Fruit fly (Drosophila melanogaster) whole organism, embryonic: Measurements from ENCODE around the gene kirre.

ENCODE experiments used
- C15 ChIP-seq: fragments of 200-800 bp; sonication (Bioruptor generic); IDR thresholded peaks from 3 replicates; pipeline ENCODE4 v1.3.6; 2022; ENCODE audit warnings: missing biosample characterization, missing genetic modification characterization
- CG10543 ChIP-seq: fragments of 200-800 bp; sonication (Bioruptor generic); optimal IDR thresholded peaks from 3 replicates; lab custom pipeline; 2017; ENCODE audit warnings: missing biosample characterization, mild to moderate bottlenecking, missing genetic modification characterization, moderate library complexity
- CG11093 ChIP-seq: fragments of 200-800 bp; sonication (Bioruptor generic); IDR thresholded peaks from 3 replicates; pipeline ENCODE4 v1.3.6; 2022; ENCODE audit warnings: missing biosample characterization, missing genetic modification characterization
- CG11695 ChIP-seq: fragments of 200-800 bp; sonication (Bioruptor generic); IDR thresholded peaks from 3 replicates; pipeline ENCODE4 v1.3.6; 2022; ENCODE audit warnings: missing biosample characterization, missing genetic modification characterization
- CG12659 ChIP-seq: fragments of 200-800 bp; sonication (Bioruptor generic); optimal IDR thresholded peaks from 3 replicates; lab custom pipeline; 2017; ENCODE audit warnings: mild to moderate bottlenecking, missing biosample characterization, missing genetic modification reagents, missing genetic modification characterization
- CG12744 ChIP-seq: fragments of 200-800 bp; sonication (Bioruptor generic); optimal IDR thresholded peaks from 2 replicates; lab custom pipeline; 2016; ENCODE audit warnings: missing biosample characterization, missing genetic modification characterization
- CG14965 ChIP-seq: fragments of 200-800 bp; sonication (Bioruptor generic); optimal IDR thresholded peaks from 2 replicates; lab custom pipeline; 2016; ENCODE audit warnings: missing biosample characterization, missing genetic modification characterization, borderline replicate concordance
- CG15269 ChIP-seq: fragments of 200-800 bp; sonication (Bioruptor generic); optimal IDR thresholded peaks from 2 replicates; lab custom pipeline; 2018; ENCODE audit warnings: missing biosample characterization, mild to moderate bottlenecking, missing genetic modification characterization, moderate library complexity
- CG16863 ChIP-seq: fragments of 200-800 bp; sonication (Bioruptor generic); optimal IDR thresholded peaks from 3 replicates; lab custom pipeline; 2016; ENCODE audit warnings: missing biosample characterization, missing genetic modification characterization
- CG2120 ChIP-seq: fragments of 200-800 bp; sonication (Bioruptor generic); optimal IDR thresholded peaks from 3 replicates; lab custom pipeline; 2016; ENCODE audit warnings: missing biosample characterization, missing genetic modification characterization
- CG2712 ChIP-seq: fragments of 200-800 bp; optimal IDR thresholded peaks from 3 replicates; lab custom pipeline; 2019; ENCODE audit warnings: missing biosample characterization, mild to moderate bottlenecking, missing genetic modification characterization, moderate library complexity
- CG3065 ChIP-seq: fragments of 200-800 bp; sonication (Bioruptor generic); optimal IDR thresholded peaks from 2 replicates; lab custom pipeline; 2016; ENCODE audit warnings: missing biosample characterization, missing genetic modification characterization
- CG3407 ChIP-seq: fragments of 200-800 bp; sonication (Bioruptor generic); optimal IDR thresholded peaks from 2 replicates; lab custom pipeline; 2018; ENCODE audit warnings: missing biosample characterization, mild to moderate bottlenecking, missing genetic modification characterization
- CG34376 ChIP-seq: fragments of 200-800 bp; sonication (Bioruptor generic); optimal IDR thresholded peaks from 2 replicates; lab custom pipeline; 2018; ENCODE audit warnings: missing biosample characterization, mild to moderate bottlenecking, missing genetic modification characterization
- CG3847 ChIP-seq: fragments of 200-800 bp; sonication (Bioruptor generic); IDR thresholded peaks from 2 replicates; pipeline ENCODE4 v1.3.6; 2022; ENCODE audit warnings: missing biosample characterization, missing genetic modification characterization
- CG3995 ChIP-seq: fragments of 200-800 bp; sonication (Bioruptor generic); optimal IDR thresholded peaks from 3 replicates; lab custom pipeline; 2016; ENCODE audit warnings: missing biosample characterization, missing genetic modification characterization
- CG6654 ChIP-seq: fragments of 200-800 bp; sonication (Bioruptor generic); optimal IDR thresholded peaks from 2 replicates; lab custom pipeline; 2017; ENCODE audit warnings: missing biosample characterization, mild to moderate bottlenecking, missing genetic modification characterization
- CG7271 ChIP-seq: fragments of 200-800 bp; sonication (Bioruptor generic); optimal IDR thresholded peaks from 2 replicates; lab custom pipeline; 2018; ENCODE audit warnings: missing biosample characterization, mild to moderate bottlenecking, missing genetic modification characterization, moderate library complexity
- CG9817 ChIP-seq: fragments of 200-800 bp; sonication (Bioruptor generic); optimal IDR thresholded peaks from 2 replicates; lab custom pipeline; 2018; ENCODE audit warnings: missing biosample characterization, mild to moderate bottlenecking, missing genetic modification characterization, moderate library complexity
- CG9876 ChIP-seq: fragments of 200-800 bp; sonication (Bioruptor generic); optimal IDR thresholded peaks from 2 replicates; lab custom pipeline; 2016; ENCODE audit warnings: missing biosample characterization, missing genetic modification characterization
- Chrac-16 ChIP-seq: fragments of 200-800 bp; sonication (Bioruptor generic); optimal IDR thresholded peaks from 3 replicates; lab custom pipeline; 2016; ENCODE audit warnings: missing biosample characterization, missing genetic modification characterization
- Dfd ChIP-seq, 2 experiments: fragments of >200 bp; optimal IDR thresholded peaks; 2 replicates each; lab custom pipeline; 2017; ENCODE audit warnings: missing biosample characterization in 2 of 2, missing genetic modification characterization in 2 of 2
- GATAe ChIP-seq: fragments of 200-800 bp; sonication (Bioruptor generic); conservative IDR thresholded peaks from 2 replicates; pipeline ENCODE4 v1.3.6; 2022; ENCODE audit warnings: missing biosample characterization, missing genetic modification characterization
- Gug ChIP-seq: fragments of 200-800 bp; sonication (Bioruptor generic); IDR thresholded peaks from 4 replicates; pipeline ENCODE4 v1.3.6; 2022; ENCODE audit warnings: missing biosample characterization, missing genetic modification characterization
- Hey ChIP-seq: fragments of 200-800 bp; sonication (Bioruptor generic); optimal IDR thresholded peaks from 3 replicates; lab custom pipeline; 2018; ENCODE audit warnings: missing biosample characterization, mild to moderate bottlenecking, missing genetic modification characterization
- Ravus ChIP-seq: fragments of 200-800 bp; sonication (Bioruptor generic); IDR thresholded peaks from 2 replicates; pipeline ENCODE4 v1.3.6; 2022; ENCODE audit warnings: missing biosample characterization, missing genetic modification characterization
- Rfx ChIP-seq: fragments of 200-800 bp; sonication (Bioruptor generic); IDR thresholded peaks from 2 replicates; pipeline ENCODE4 v1.3.6; 2022; ENCODE audit warnings: missing biosample characterization, missing genetic modification characterization
- Six4 ChIP-seq: fragments of 200-800 bp; sonication (Bioruptor generic); optimal IDR thresholded peaks from 2 replicates; lab custom pipeline; 2016; ENCODE audit warnings: missing biosample characterization, missing genetic modification characterization
- Sry-δ ChIP-seq: fragments of 200-800 bp; sonication (Bioruptor generic); optimal IDR thresholded peaks from 2 replicates; lab custom pipeline; 2016; ENCODE audit warnings: missing biosample characterization, missing genetic modification characterization
- Tbp ChIP-seq: fragments of >200 bp; optimal IDR thresholded peaks from 2 replicates; lab custom pipeline; 2018; ENCODE audit warnings: missing biosample characterization, missing genetic modification characterization
- Trl ChIP-seq, 3 experiments: fragments of >200 bp in 2 of 3; fragments of 200-800 bp in 1 of 3; sonication (Bioruptor generic) in 1 of 3; optimal IDR thresholded peaks; 2 replicates in 1 of 3; 3 replicates in 2 of 3; lab custom pipeline; 2016 to 2017; ENCODE audit warnings: missing biosample characterization in 1 of 3, missing genetic modification characterization in 1 of 3
- ac ChIP-seq: fragments of 200-800 bp; sonication (Bioruptor generic); optimal IDR thresholded peaks from 3 replicates; lab custom pipeline; 2017; ENCODE audit warnings: missing biosample characterization, mild to moderate bottlenecking, missing genetic modification characterization
- da ChIP-seq: fragments of 200-800 bp; sonication (Bioruptor generic); optimal IDR thresholded peaks from 2 replicates; lab custom pipeline; 2016; ENCODE audit warnings: missing biosample characterization, missing genetic modification characterization
- ewg ChIP-seq: fragments of 200-800 bp; sonication (Bioruptor generic); optimal IDR thresholded peaks from 3 replicates; lab custom pipeline; 2017; ENCODE audit warnings: mild to moderate bottlenecking, missing biosample characterization, missing genetic modification reagents, missing genetic modification characterization
- exex ChIP-seq: fragments of 200-800 bp; sonication (Bioruptor generic); optimal IDR thresholded peaks from 4 replicates; lab custom pipeline; 2018; ENCODE audit warnings: missing biosample characterization, mild to moderate bottlenecking, missing genetic modification characterization, moderate library complexity
- grau ChIP-seq: fragments of 200-800 bp; optimal IDR thresholded peaks from 3 replicates; lab custom pipeline; 2019; ENCODE audit warnings: missing biosample characterization, mild to moderate bottlenecking, missing genetic modification characterization, moderate library complexity
- hkb ChIP-seq, 2 experiments: fragments of 200-800 bp in 1 of 2; fragments of >200 bp in 1 of 2; sonication (Bioruptor generic) in 1 of 2; IDR thresholded peaks in 1 of 2; optimal IDR thresholded peaks in 1 of 2; 2 replicates each; pipeline versions ENCODE4 v1.3.6 to Lab custom; 2017 to 2022; ENCODE audit warnings: missing biosample characterization in 1 of 2, missing genetic modification characterization in 1 of 2
- lab ChIP-seq: fragments of 200-800 bp; sonication (Bioruptor generic); optimal IDR thresholded peaks from 3 replicates; lab custom pipeline; 2017; ENCODE audit warnings: missing biosample characterization, missing genetic modification characterization, mild to moderate bottlenecking, moderate library complexity, missing genetic modification reagents
- mirr ChIP-seq: fragments of 200-800 bp; sonication (Bioruptor generic); optimal IDR thresholded peaks from 3 replicates; lab custom pipeline; 2018; ENCODE audit warnings: missing biosample characterization, mild to moderate bottlenecking, missing genetic modification characterization
- pan ChIP-seq, 4 experiments: fragments of >200 bp in 3 of 4; fragments of 200-800 bp in 1 of 4; sonication (Bioruptor generic) in 1 of 4; optimal IDR thresholded peaks in 3 of 4; IDR thresholded peaks in 1 of 4; 2 replicates each; pipeline versions ENCODE4 v1.3.6 to Lab custom; 2017 to 2022; ENCODE audit warnings: missing biosample characterization in 2 of 4, missing genetic modification characterization in 2 of 4, mixed read lengths in 1 of 4
- sd ChIP-seq: fragments of 200-800 bp; sonication (Bioruptor generic); optimal IDR thresholded peaks from 3 replicates; lab custom pipeline; 2018; ENCODE audit warnings: missing biosample characterization, mild to moderate bottlenecking, missing genetic modification characterization, moderate library complexity
- slbo ChIP-seq: fragments of 200-800 bp; sonication (Bioruptor generic); IDR thresholded peaks from 2 replicates; pipeline ENCODE4 v1.3.6; 2022; ENCODE audit warnings: missing biosample characterization, missing genetic modification characterization
- slp2 ChIP-seq: fragments of 200-800 bp; sonication (Bioruptor generic); optimal IDR thresholded peaks from 2 replicates; lab custom pipeline; 2016; ENCODE audit warnings: missing biosample characterization, missing genetic modification characterization
- stc ChIP-seq: fragments of 200-800 bp; sonication (Bioruptor generic); IDR thresholded peaks from 2 replicates; pipeline ENCODE4 v1.3.6; 2022; ENCODE audit warnings: missing biosample characterization, missing genetic modification characterization
- sug ChIP-seq: fragments of 200-800 bp; optimal IDR thresholded peaks from 2 replicates; lab custom pipeline; 2019; ENCODE audit warnings: missing biosample characterization, mild to moderate bottlenecking, missing genetic modification characterization, moderate library complexity
- tio ChIP-seq: fragments of 200-800 bp; sonication (Bioruptor generic); optimal IDR thresholded peaks from 2 replicates; lab custom pipeline; 2017; ENCODE audit warnings: missing biosample characterization, missing genetic modification characterization, inconsistent platforms
- tup ChIP-seq: fragments of 200-800 bp; sonication (Bioruptor generic); optimal IDR thresholded peaks from 2 replicates; lab custom pipeline; 2016; ENCODE audit warnings: missing biosample characterization, mild to moderate bottlenecking, missing genetic modification characterization, moderate library complexity
- yki ChIP-seq: fragments of >200 bp; optimal IDR thresholded peaks from 3 replicates; lab custom pipeline; 2018
- zfh2 ChIP-seq: fragments of 200-800 bp; sonication (Bioruptor generic); optimal IDR thresholded peaks from 2 replicates; lab custom pipeline; 2016; ENCODE audit warnings: missing biosample characterization, missing genetic modification characterization

The kirre gene

dm6 chrX:2787267-2787666, 47.1 kb downstream of the kirre start (continued):
- TF ChIP-seq CG3407 (peak; percentile 70), CG2120 (GFP tag; lab: Kevin White, UChicago) (peak; percentile 84), CG7271 (tag; lab: Kevin White, UChicago) (no peak), CG11695 (GFP tag; lab: Robert Waterston, UW) (peak; percentile 93), C15 (GFP tag; lab: Robert Waterston, UW) (no peak; the same call in 2 of the 3 replicates), grau (peak; percentile 89), CG9817 (tag; lab: Kevin White, UChicago) (peak; percentile 76), ewg (GFP tag; lab: Kevin White, UChicago) (peak; percentile 82), Six4 (GFP tag; lab: Kevin White, UChicago) (peak; percentile 80), CG14965 (GFP tag; lab: Kevin White, UChicago) (no peak), CG11093 (GFP tag; lab: Robert Waterston, UW) (peak; percentile 79; the same call in 2 of the 3 replicates), Tbp (GFP tag; lab: Kevin White, UChicago) (no peak), CG12744 (GFP tag; lab: Kevin White, UChicago) (peak; percentile 56), CG3995 (GFP tag; lab: Kevin White, UChicago) (peak; percentile 42), slp2 (GFP tag; lab: Kevin White, UChicago) (peak; percentile 46), tio (GFP tag; lab: Kevin White, UChicago) (peak; percentile 80), Gug (GFP tag; lab: Robert Waterston, UW) (peak; percentile 72), hkb (optimal IDR thresholded peaks at IDR 0.05; lab: Kevin White, UChicago) (no peak), hkb (GFP tag; IDR thresholded peaks at IDR 0.05; lab: Robert Waterston, UW) (peak; percentile 89), CG16863 (GFP tag; lab: Kevin White, UChicago) (peak; percentile 78), Trl (optimal IDR thresholded peaks at IDR 0.05; lab: Kevin White, UChicago) (no peak), Trl (GFP tag; optimal IDR thresholded peaks at IDR 0.05; lab: Kevin White, UChicago) (peak; percentile 65), stc (GFP tag; lab: Robert Waterston, UW) (peak; percentile 84), CG15269 (tag; lab: Kevin White, UChicago) (peak; percentile 92), CG6654 (GFP tag; lab: Kevin White, UChicago) (peak; percentile 67), CG9876 (GFP tag; lab: Kevin White, UChicago) (no peak), tup (GFP tag; lab: Kevin White, UChicago) (no peak), slbo (GFP tag; lab: Robert Waterston, UW) (peak; percentile 81), Sry-δ (GFP tag; lab: Kevin White, UChicago) (peak; percentile 27), Ravus (GFP tag; lab: Robert Waterston, UW) (peak; percentile 32; the same call in 1 of the 2 replicates), da (GFP tag; lab: Kevin White, UChicago) (peak; percentile 9), CG12659 (GFP tag; lab: Kevin White, UChicago) (peak; percentile 90), CG2712 (tag; lab: Kevin White, UChicago) (peak; percentile 86), CG3847 (GFP tag; lab: Robert Waterston, UW) (peak; percentile 78), yki (lab: Kevin White, UChicago) (no peak), CG3065 (GFP tag; lab: Kevin White, UChicago) (no peak)
- TF ChIP-seq, all 482 proteins: peak for 370

- TF ChIP-seq GATAe (GFP tag; lab: Robert Waterston, UW), result peak; percentile 45; the same call in 1 of the 2 replicates
- TF ChIP-seq Dfd (GFP tag; optimal IDR thresholded peaks at IDR 0.05; lab: Kevin White, UChicago), result no peak
- TF ChIP-seq Rfx, result 0 out of 2 replicates have a peak, but pooled peaks have one; percentile 4
- TF ChIP-seq exex, result peak; percentile 95
- TF ChIP-seq Chrac-16 (GFP tag; lab: Kevin White, UChicago), result no peak
- peak; percentile 50 for TF ChIP-seq Hey
- TF ChIP-seq CG34376 (GFP tag; lab: Kevin White, UChicago), result peak; percentile 54
- no peak for TF ChIP-seq pan (optimal IDR thresholded peaks at IDR 0.05; lab: Kevin White, UChicago)
- TF ChIP-seq pan (GFP tag; optimal IDR thresholded peaks at IDR 0.05 in 1 of 2, IDR thresholded peaks at IDR 0.05 in 1 of 2), result no peak
- peak; percentile 86 for TF ChIP-seq mirr (GFP tag; lab: Kevin White, UChicago)
- TF ChIP-seq ac (GFP tag; lab: Kevin White, UChicago), result no peak
- TF ChIP-seq lab (GFP tag; lab: Kevin White, UChicago), result peak; percentile 9
- no peak for TF ChIP-seq zfh2
- TF ChIP-seq sd (tag; lab: Kevin White, UChicago), result peak; percentile 66
- TF ChIP-seq CG10543, result peak; percentile 21
- peak; percentile 26 for TF ChIP-seq sug
- TF ChIP-seq, all 482 proteins: peak for 10
These were observed 47.7 kb downstream of the kirre start for dm6 chrX:2787857-2788256.
